Worm (Caenorhabditis elegans) whole organism, young adult: Measurements from ENCODE around the gene spe-39.

Experiments used
- Y53F4B.3 ChIP-seq: fragments of 200-800 bp; sonication (Bioruptor generic); IDR thresholded peaks from 2 replicates; pipeline ENCODE4 v1.3.6; 2022; ENCODE audit warnings: missing genetic modification reagents, missing genetic modification characterization, missing compliant biosample characterization
- ceh-27 ChIP-seq: fragments of 200-800 bp; sonication (Bioruptor generic); optimal IDR thresholded peaks from 2 replicates; lab custom pipeline; 2018; ENCODE audit warnings: mild to moderate bottlenecking, missing genetic modification characterization, moderate library complexity, missing compliant biosample characterization
- dpl-1 ChIP-seq: fragments of 150-350 bp; optimal IDR thresholded peaks from 2 replicates; lab custom pipeline; 2014; ENCODE audit warnings: missing biosample characterization, missing genetic modification reagents, missing genetic modification characterization
- gei-17 ChIP-seq: fragments of 200-800 bp; sonication (Bioruptor generic); optimal IDR thresholded peaks from 2 replicates; lab custom pipeline; 2018; ENCODE audit warnings: mild to moderate bottlenecking, missing genetic modification characterization, missing compliant biosample characterization
- rpc-1 ChIP-seq, 2 experiments: fragments of 150-350 bp in 1 of 2; sonication (generic microtip) in 1 of 2; optimal IDR thresholded peaks; 2 replicates each; lab custom pipeline; 2014 to 2018; ENCODE audit warnings: missing biosample characterization in 1 of 2, missing genetic modification characterization in 1 of 2, missing genetic modification reagents in 1 of 2, missing genotype in 1 of 2
- unc-130 ChIP-seq: sonication (generic microtip); optimal IDR thresholded peaks from 2 replicates; lab custom pipeline; 2016; ENCODE audit warnings: missing genetic modification reagents, missing genetic modification characterization, missing compliant biosample characterization
- unc-62 ChIP-seq: fragments of 150-350 bp; optimal IDR thresholded peaks from 2 replicates; lab custom pipeline; 2014; ENCODE audit warnings: missing biosample characterization, missing genetic modification reagents, missing genetic modification characterization
- ztf-22 ChIP-seq: fragments of 200-800 bp; sonication (Bioruptor generic); optimal IDR thresholded peaks from 2 replicates; lab custom pipeline; 2018; ENCODE audit warnings: mild to moderate bottlenecking, missing genetic modification characterization, moderate library complexity, missing compliant biosample characterization

DNA sequence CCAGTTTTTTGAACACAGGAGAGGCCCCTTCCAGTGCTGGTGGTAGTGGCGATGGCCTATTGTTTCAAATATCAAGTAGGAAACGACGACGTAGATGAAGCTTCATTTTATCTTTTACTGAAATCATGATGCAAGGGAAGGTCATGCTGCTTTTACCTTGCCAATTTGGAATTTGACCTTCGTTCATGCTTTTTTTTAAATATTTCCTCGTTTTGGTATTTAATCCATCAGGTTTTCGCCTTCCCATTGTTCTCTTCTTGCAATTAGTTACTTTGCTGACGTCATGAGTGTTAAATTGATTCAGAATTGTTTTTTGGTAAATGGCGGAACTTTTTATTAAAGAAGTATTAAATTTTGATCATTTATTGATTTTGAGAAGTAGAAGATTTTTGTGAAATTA, 49.1 kb upstream of the spe-39 start:
- no peak for TF ChIP-seq rpc-1 (optimal IDR thresholded peaks at IDR 0.05; lab: Kevin White, UChicago)
- no peak for TF ChIP-seq rpc-1 (tag; optimal IDR thresholded peaks at IDR 0.05; lab: Kevin White, UChicago)
- TF ChIP-seq ztf-22 (GFP tag; lab: Kevin White, UChicago) = no peak
- TF ChIP-seq gei-17 (GFP tag; lab: Kevin White, UChicago) = no peak
- no peak for TF ChIP-seq Y53F4B.3
- TF ChIP-seq unc-62 (GFP tag; lab: Kevin White, UChicago) = no peak
- TF ChIP-seq dpl-1 (GFP tag; lab: Kevin White, UChicago) = no peak
- no peak for TF ChIP-seq unc-130 (GFP tag; lab: Kevin White, UChicago)
- TF ChIP-seq ceh-27 (GFP tag; lab: Kevin White, UChicago) = no peak
